Fruit fly (Drosophila melanogaster): ENCODE measurements around the gene CG33169.

CG33169 gene

dm6 chr3L:22865061-22865418 is 1.4 kb downstream of the CG33169 start (continued):
- TF ChIP-seq CG7786 (GFP tag; optimal IDR thresholded peaks at IDR 0.05) (no peak), pros (GFP tag; optimal IDR thresholded peaks at IDR 0.05) (no peak), cg (GFP tag; optimal IDR thresholded peaks at IDR 0.05) (no peak), vvl (GFP tag; IDR thresholded peaks at IDR 0.05) (peak; percentile 76), CG14050 (GFP tag; IDR thresholded peaks at IDR 0.05) (peak; percentile 62), dimm (GFP tag; IDR thresholded peaks at IDR 0.05) (no peak), Oaz (GFP tag; IDR thresholded peaks at IDR 0.05) (peak; percentile 67), Doc2 (GFP tag; IDR thresholded peaks at IDR 0.05) (no peak), ro (GFP tag; IDR thresholded peaks at IDR 0.05) (no peak), CG10267 (tag; optimal IDR thresholded peaks at IDR 0.05) (no peak), crol (GFP tag; IDR thresholded peaks at IDR 0.05) (no peak), sc (optimal IDR thresholded peaks at IDR 0.05) (no peak), sc (GFP tag; optimal IDR thresholded peaks at IDR 0.05) (no peak), nerfin-1 (tag; optimal IDR thresholded peaks at IDR 0.05) (peak; percentile 55), ash1 (GFP tag; optimal IDR thresholded peaks at IDR 0.05) (no peak), E2f1 (GFP tag; IDR thresholded peaks at IDR 0.05) (peak; percentile 71), MESR4 (GFP tag; optimal IDR thresholded peaks at IDR 0.05) (no peak), CG30431 (GFP tag; optimal IDR thresholded peaks at IDR 0.05) (no peak), pan (optimal IDR thresholded peaks at IDR 0.05) (no peak), pan (GFP tag; optimal IDR thresholded peaks at IDR 0.05 in 1 of 2, IDR thresholded peaks at IDR 0.05 in 1 of 2) (peak in 1 of 2 experiments; percentile 77), cas (GFP tag; IDR thresholded peaks at IDR 0.05) (peak; percentile 50; the same call in 1 of the 2 replicates), HmgZ (tag; optimal IDR thresholded peaks at IDR 0.05) (no peak), en (GFP tag; optimal IDR thresholded peaks at IDR 0.05) (no peak), CG13287 (GFP tag; IDR thresholded peaks at IDR 0.05; ENCODE audit: partially characterized antibody) (no peak), caup (GFP tag; optimal IDR thresholded peaks at IDR 0.05; ENCODE audit: severe bottlenecking) (peak; percentile 58), GATAe (GFP tag; conservative IDR thresholded peaks at IDR 0.05) (0 out of 2 replicates have a peak, but pooled peaks have one; percentile 30), vfl (GFP tag; optimal IDR thresholded peaks at IDR 0.05) (peak; percentile 40), jing (GFP tag; optimal IDR thresholded peaks at IDR 0.05) (no peak), btn (GFP tag; optimal IDR thresholded peaks at IDR 0.05) (no peak), inv (GFP tag; IDR thresholded peaks at IDR 0.05; ENCODE audit: partially characterized antibody) (no peak), CG32532 (GFP tag; IDR thresholded peaks at IDR 0.05) (peak; percentile 69; the same call in 1 of the 2 replicates), slp2 (GFP tag; optimal IDR thresholded peaks at IDR 0.05) (peak; percentile 27), sob (GFP tag; IDR thresholded peaks at IDR 0.05) (peak; percentile 34; the same call in 1 of the 2 replicates), Hey (tag; optimal IDR thresholded peaks at IDR 0.05) (no peak), CG13775 (GFP tag; optimal IDR thresholded peaks at IDR 0.05) (peak; percentile 38), da (GFP tag; optimal IDR thresholded peaks at IDR 0.05) (no peak), CG2202 (tag; optimal IDR thresholded peaks at IDR 0.05) (no peak), CG1832 (GFP tag; optimal IDR thresholded peaks at IDR 0.05) (no peak), CG17328 (GFP tag; IDR thresholded peaks at IDR 0.05) (peak; percentile 40; the same call in 1 of the 2 replicates), az2 (GFP tag; optimal IDR thresholded peaks at IDR 0.05) (peak; percentile 49), stc (GFP tag; IDR thresholded peaks at IDR 0.05) (peak; percentile 71), CG2712 (tag; optimal IDR thresholded peaks at IDR 0.05) (peak; percentile 79), Rx (GFP tag; IDR thresholded peaks at IDR 0.05) (0 out of 2 replicates have a peak, but pooled peaks have one; percentile 17), Fer1 (GFP tag; optimal IDR thresholded peaks at IDR 0.05) (peak; percentile 73), eyg (GFP tag; optimal IDR thresholded peaks at IDR 0.05) (no peak), C15 (GFP tag; IDR thresholded peaks at IDR 0.05) (0 out of 3 replicates have a peak, but pooled peaks have one; percentile 5), CoRest (tag; optimal IDR thresholded peaks at IDR 0.05) (peak; percentile 86), Sox102F (GFP tag; optimal IDR thresholded peaks at IDR 0.05) (peak; percentile 85), D (optimal IDR thresholded peaks at IDR 0.05) (no peak), D (GFP tag; optimal IDR thresholded peaks at IDR 0.05) (peak; percentile 29), Dbx (GFP tag; IDR thresholded peaks at IDR 0.05) (peak; percentile 51; the same call in 1 of the 3 replicates), jigr1 (GFP tag; IDR thresholded peaks at IDR 0.05) (no peak), CG7372 (GFP tag; IDR thresholded peaks at IDR 0.05) (peak; percentile 55)
